Worm (Caenorhabditis elegans) whole organism, L4/young adult: ENCODE measurements around the gene msp-31.
"Not testable (repeated sequence)": the region's sequence is repeated elsewhere in the genome, so short reads cannot be mapped to it uniquely, and the experiment has no call there.

Source experiments
- W03F9.2 ChIP-seq: fragments of 150-350 bp; optimal IDR thresholded peaks from 2 replicates; lab custom pipeline; 2014; ENCODE audit warnings: missing biosample characterization, missing genetic modification characterization
- dao-5 ChIP-seq: sonication (generic microtip); optimal IDR thresholded peaks from 2 replicates; lab custom pipeline; 2016; ENCODE audit warnings: missing genotype, missing genetic modification characterization, moderate library complexity, missing compliant biosample characterization
- him-1 ChIP-seq: sonication (generic microtip); optimal IDR thresholded peaks from 2 replicates; lab custom pipeline; 2016; ENCODE audit warnings: missing genotype, missing genetic modification reagents, missing genetic modification characterization, missing compliant biosample characterization

The msp-31 gene

DNA sequence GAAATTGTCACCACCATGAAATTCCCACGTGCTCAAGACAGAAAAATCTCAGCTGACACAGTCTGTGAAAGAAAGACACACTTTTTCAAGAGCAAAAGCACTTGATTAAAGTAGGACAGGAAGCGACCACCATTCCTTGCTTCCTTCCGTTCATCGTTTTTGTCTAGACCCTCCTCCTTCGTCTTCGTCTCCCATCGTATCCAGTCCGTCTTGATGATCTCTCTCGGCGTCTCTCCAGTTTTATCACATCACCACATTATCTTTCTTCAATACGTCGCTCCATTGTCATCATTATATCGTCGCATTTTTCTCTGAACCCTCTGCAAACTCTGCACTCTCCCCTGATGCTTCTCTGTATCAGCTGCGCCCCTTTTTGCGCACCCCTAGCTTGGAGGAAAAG lies 8.2 kb downstream of the msp-31 start:
- TF ChIP-seq dao-5 (tag; lab: Kevin White, UChicago) (no peak), him-1 (tag; lab: Kevin White, UChicago) (no peak)

DNA sequence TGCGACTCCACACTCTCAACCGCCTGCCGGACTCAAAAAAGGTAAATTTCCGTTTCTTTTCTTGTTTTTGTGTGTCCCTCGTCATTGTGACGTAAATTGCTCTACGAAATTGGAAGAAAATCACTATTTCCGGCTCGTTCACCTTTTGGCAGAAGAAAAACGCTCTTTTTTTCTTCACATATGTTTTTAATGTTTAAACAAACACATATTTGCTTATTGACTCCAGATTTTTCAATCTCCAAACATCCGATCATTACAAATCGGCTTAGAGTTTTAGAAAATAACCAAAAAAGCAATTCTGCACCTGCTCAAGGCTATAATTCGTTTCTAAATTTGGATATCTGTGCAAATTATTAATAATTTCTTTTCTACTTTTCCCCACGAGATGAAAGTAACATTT lies 10.5 kb downstream of the msp-31 start:
- TF ChIP-seq dao-5 (tag; lab: Kevin White, UChicago) (no peak), W03F9.2 (no peak), him-1 (tag; lab: Kevin White, UChicago) (no peak)

ce11 chrII:4905331-4905730 lies 11.0 kb downstream of the msp-31 start:
- TF ChIP-seq W03F9.2 (no peak), him-1 (tag; lab: Kevin White, UChicago) (no peak), dao-5 (tag; lab: Kevin White, UChicago) (no peak)

DNA sequence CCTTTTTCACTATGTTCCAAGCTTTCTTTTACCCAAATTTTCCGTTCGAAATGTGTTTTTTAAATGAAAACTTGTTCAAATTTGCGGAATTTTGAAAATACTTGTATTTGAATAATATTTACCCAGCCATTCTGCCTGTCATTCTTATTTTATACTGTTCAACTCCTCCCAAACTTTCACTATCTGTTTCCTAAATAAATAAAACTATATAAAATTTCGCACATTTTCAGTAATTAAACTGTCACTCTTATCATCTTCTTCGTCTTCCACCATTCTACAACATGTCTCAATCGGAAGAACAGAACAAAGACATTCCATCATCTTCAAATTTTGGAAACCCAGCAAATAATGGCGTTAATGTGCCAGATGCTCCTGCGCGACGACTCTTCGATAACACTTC lies 11.6 kb downstream of the msp-31 start, which contains the start of gene btbd-10:
btbd-10 (plus strand) TSS at position 231 of the 400 bp plus-strand sequence.
- no peak for TF ChIP-seq W03F9.2
- no peak for TF ChIP-seq dao-5 (tag; lab: Kevin White, UChicago)
- no peak for TF ChIP-seq him-1 (tag; lab: Kevin White, UChicago)

- TF ChIP-seq dao-5 (tag; lab: Kevin White, UChicago) (no peak), W03F9.2 (peak; percentile 88), him-1 (tag; lab: Kevin White, UChicago) (no peak)
These were observed 12.1 kb downstream of the msp-31 start for ce11 chrII:4904277-4904676.

DNA sequence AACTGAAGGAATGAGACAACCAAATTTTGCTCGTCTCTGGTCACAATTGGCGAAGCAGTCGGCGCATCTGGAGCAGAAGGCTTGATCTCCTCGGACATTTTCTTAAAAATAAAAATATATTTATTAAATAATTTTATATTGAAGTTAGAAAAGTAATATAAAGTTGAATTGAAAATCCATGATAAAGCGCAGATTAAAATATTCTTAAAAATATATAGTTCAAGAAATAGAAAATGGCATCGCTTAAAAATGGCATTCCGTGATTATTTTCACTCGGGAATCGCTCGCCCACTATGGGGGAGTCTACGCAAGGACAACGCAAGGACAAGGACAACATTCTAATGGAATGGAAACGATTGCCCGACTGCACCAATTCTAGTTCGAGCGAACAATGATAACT lies 12.7 kb downstream of the msp-31 start, which contains the start of gene sgt-1:
sgt-1 (minus strand) TSS at position 101 of the 400 bp plus-strand sequence.
- TF ChIP-seq dao-5 (tag; lab: Kevin White, UChicago); W03F9.2; him-1 (tag; lab: Kevin White, UChicago): not testable (repeated sequence)

- TF ChIP-seq dao-5 (tag; lab: Kevin White, UChicago) = no peak
- no peak for TF ChIP-seq W03F9.2
- no peak for TF ChIP-seq him-1 (tag; lab: Kevin White, UChicago)
These were observed 14.3 kb downstream of the msp-31 start, which contains the start of gene R05F9.9 for ce11 chrII:4902035-4902434. Gene R05F9.9, minus strand, starts transcription at chrII:4902100.

DNA sequence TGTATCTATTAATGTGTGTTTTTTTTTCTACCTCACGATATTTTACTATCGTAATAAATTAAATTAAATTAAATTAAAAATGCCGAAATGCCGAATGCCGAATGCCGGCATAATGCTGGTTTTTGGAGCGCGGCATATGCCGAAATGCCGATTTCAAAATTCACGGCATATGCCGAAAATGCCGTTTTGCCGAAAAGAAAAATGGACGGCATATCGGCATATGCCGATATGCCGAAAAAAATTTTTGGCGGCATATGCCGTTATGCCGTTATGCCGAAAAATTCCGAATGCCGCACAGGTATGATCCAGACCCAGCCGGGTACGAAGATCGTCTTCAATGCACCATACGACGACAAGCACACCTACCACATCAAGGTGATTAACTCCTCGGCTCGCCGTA lies 17.8 kb downstream of the msp-31 start, which contains the start of gene msp-32:
msp-32 (plus strand) TSS at position 301 of the 400 bp plus-strand sequence.
- TF ChIP-seq him-1 (tag; lab: Kevin White, UChicago); dao-5 (tag; lab: Kevin White, UChicago); W03F9.2: not testable (repeated sequence)

- TF ChIP-seq him-1 (tag; lab: Kevin White, UChicago) (no peak), W03F9.2 (no peak), dao-5 (tag; lab: Kevin White, UChicago) (no peak)
These were observed 23.8 kb downstream of the msp-31 start, which contains the start of gene msp-33 for ce11 chrII:4892594-4892993. Gene msp-33, minus strand, starts transcription at chrII:4892694.

DNA sequence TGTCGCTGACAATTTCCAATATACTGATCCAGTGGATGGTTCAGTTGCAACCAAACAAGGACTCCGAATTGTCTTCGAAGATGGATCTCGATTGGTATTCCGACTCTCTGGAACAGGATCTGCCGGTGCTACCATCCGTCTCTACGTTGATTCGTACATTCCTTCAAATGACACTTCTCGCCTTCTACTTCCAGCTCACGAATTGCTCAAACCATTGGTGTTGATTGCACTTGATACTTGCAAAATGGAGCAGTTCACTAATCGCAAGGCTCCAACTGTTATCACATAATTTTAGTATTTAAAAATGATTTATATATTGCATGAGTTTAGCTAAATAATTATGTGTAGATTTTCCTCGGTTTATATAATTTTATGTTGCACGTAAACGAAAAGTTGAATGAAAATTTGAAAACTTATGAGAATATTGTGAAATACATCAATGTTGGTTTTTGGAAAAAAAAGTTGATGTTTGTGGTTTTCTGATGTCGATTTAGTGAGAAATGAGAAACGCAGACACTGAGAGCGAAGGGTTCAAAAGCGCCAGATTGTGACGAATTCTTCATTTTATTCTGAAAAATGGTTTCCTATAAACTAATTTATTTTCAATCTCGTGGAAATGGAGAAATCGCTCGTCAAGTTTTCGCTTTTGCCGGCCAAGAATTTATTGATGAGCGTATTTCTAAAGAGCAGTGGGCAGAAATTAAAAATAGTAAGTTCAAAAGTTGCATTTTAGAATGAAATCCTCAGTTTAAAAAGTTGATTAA lies 25.2 kb downstream of the msp-31 start, which contains the start of gene gst-9:
gst-9 (plus strand) TSS at position 574 of the 764 bp plus-strand sequence.
- TF ChIP-seq dao-5 (tag; lab: Kevin White, UChicago) = no peak
- no peak for TF ChIP-seq him-1 (tag; lab: Kevin White, UChicago)
- TF ChIP-seq W03F9.2 = no peak

- TF ChIP-seq W03F9.2 (no peak), him-1 (tag; lab: Kevin White, UChicago) (no peak), dao-5 (tag; lab: Kevin White, UChicago) (no peak)
These were observed 27.6 kb downstream of the msp-31 start, which contains the start of gene pgm-1 for ce11 chrII:4888527-4889487. Gene pgm-1, plus strand, starts transcription at chrII:4889437.

DNA sequence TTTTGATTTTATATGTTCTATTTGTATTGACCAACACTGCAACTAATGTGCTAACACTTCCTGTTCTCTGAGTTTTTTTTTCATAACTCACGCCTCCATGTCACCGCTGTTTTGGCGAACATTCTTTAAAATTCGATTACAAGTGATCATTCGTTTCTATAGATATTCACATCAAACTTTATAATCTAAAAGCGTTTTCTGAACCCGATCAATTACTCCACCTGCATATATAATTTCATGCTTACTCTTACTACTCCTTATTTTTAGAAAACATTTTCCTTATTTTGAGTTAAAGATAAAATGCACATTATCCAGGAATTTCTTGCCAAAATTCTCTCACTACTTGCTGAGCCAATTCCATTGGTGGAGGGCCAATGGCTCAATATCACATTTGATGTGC lies 30.4 kb downstream of the msp-31 start, which contains the start of gene R05F9.7:
R05F9.7 (plus strand) TSS at position 301 of the 400 bp plus-strand sequence.
- no peak for TF ChIP-seq him-1 (tag; lab: Kevin White, UChicago)
- no peak for TF ChIP-seq dao-5 (tag; lab: Kevin White, UChicago)
- TF ChIP-seq W03F9.2 = no peak

- TF ChIP-seq W03F9.2 = no peak
- no peak for TF ChIP-seq dao-5 (tag; lab: Kevin White, UChicago)
- no peak for TF ChIP-seq him-1 (tag; lab: Kevin White, UChicago)
These were observed 32.0 kb downstream of the msp-31 start for ce11 chrII:4884403-4884802.
